Fruit fly (Drosophila melanogaster): ENCODE measurements around the gene CG44475.

CG44475 gene

dm6 chr2L:15880056-15880455 is 2.9 kb downstream of the CG44475 start, which contains the start of gene CG7653:
Gene CG7653 (minus strand): TSS chr2L:15880156.
- TF ChIP-seq D1 (tag; optimal IDR thresholded peaks at IDR 0.05), result no peak
- TF ChIP-seq CG13204 (GFP tag; optimal IDR thresholded peaks at IDR 0.05), result no peak
- no peak for TF ChIP-seq CG9948 (tag; optimal IDR thresholded peaks at IDR 0.05)
- TF ChIP-seq CG15710 (tag; optimal IDR thresholded peaks at IDR 0.05), result no peak
- TF ChIP-seq EcR (GFP tag; optimal IDR thresholded peaks at IDR 0.05), result no peak
- no peak for TF ChIP-seq Pif1A (GFP tag; optimal IDR thresholded peaks at IDR 0.05)
- no peak for TF ChIP-seq CG17806 (tag; optimal IDR thresholded peaks at IDR 0.05)
- no peak for TF ChIP-seq Ets98B (GFP tag; IDR thresholded peaks at IDR 0.05)
- TF ChIP-seq CG10348 (GFP tag; IDR thresholded peaks at IDR 0.05), result no peak
- no peak for TF ChIP-seq CG14655 (GFP tag; optimal IDR thresholded peaks at IDR 0.05)
- no peak for TF ChIP-seq CG12605 (GFP tag; IDR thresholded peaks at IDR 0.05)
- no peak for TF ChIP-seq CG4496 (GFP tag; IDR thresholded peaks at IDR 0.05)
- TF ChIP-seq CG34367 (tag; optimal IDR thresholded peaks at IDR 0.05), result no peak
- TF ChIP-seq Pif1B (GFP tag; optimal IDR thresholded peaks at IDR 0.05), result no peak
- TF ChIP-seq gl (tag; optimal IDR thresholded peaks at IDR 0.05), result no peak
- TF ChIP-seq fd96Ca (GFP tag; IDR thresholded peaks at IDR 0.05), result no peak
- no peak for TF ChIP-seq rn (GFP tag; IDR thresholded peaks at IDR 0.05)
- no peak for TF ChIP-seq CG32121 (GFP tag; IDR thresholded peaks at IDR 0.05)
- no peak for TF ChIP-seq CG8159 (tag; optimal IDR thresholded peaks at IDR 0.05)

dm6 chr2L:15865361-15865760 is 17.6 kb downstream of the CG44475 start, which contains the start of gene CG42792:
Gene CG42792 (minus strand): TSS chr2L:15865461.
- TF ChIP-seq CG34367 (tag; optimal IDR thresholded peaks at IDR 0.05) (no peak), D1 (tag; optimal IDR thresholded peaks at IDR 0.05) (no peak), CG4496 (GFP tag; IDR thresholded peaks at IDR 0.05) (no peak), Snoo (tag; optimal IDR thresholded peaks at IDR 0.05) (no peak), CG12605 (GFP tag; IDR thresholded peaks at IDR 0.05) (no peak), EcR (GFP tag; optimal IDR thresholded peaks at IDR 0.05) (no peak)

- TF ChIP-seq CG17806 (tag; optimal IDR thresholded peaks at IDR 0.05), result no peak
- TF ChIP-seq CG14655 (GFP tag; optimal IDR thresholded peaks at IDR 0.05), result no peak
- TF ChIP-seq CG4496 (GFP tag; IDR thresholded peaks at IDR 0.05), result no peak
- TF ChIP-seq Pif1A (GFP tag; optimal IDR thresholded peaks at IDR 0.05), result no peak
- no peak for TF ChIP-seq rn (GFP tag; IDR thresholded peaks at IDR 0.05)
- TF ChIP-seq fd96Ca (GFP tag; IDR thresholded peaks at IDR 0.05), result no peak
- no peak for TF ChIP-seq CG32121 (GFP tag; IDR thresholded peaks at IDR 0.05)
- no peak for TF ChIP-seq Pif1B (GFP tag; optimal IDR thresholded peaks at IDR 0.05)
- TF ChIP-seq CG15710 (tag; optimal IDR thresholded peaks at IDR 0.05), result no peak
- TF ChIP-seq D1 (tag; optimal IDR thresholded peaks at IDR 0.05), result no peak
- no peak for TF ChIP-seq Ets98B (GFP tag; IDR thresholded peaks at IDR 0.05)
- no peak for TF ChIP-seq CG12605 (GFP tag; IDR thresholded peaks at IDR 0.05)
- no peak for TF ChIP-seq CG9948 (tag; optimal IDR thresholded peaks at IDR 0.05)
- no peak for TF ChIP-seq CG8301 (tag; optimal IDR thresholded peaks at IDR 0.05)
- no peak for TF ChIP-seq CG10348 (GFP tag; IDR thresholded peaks at IDR 0.05)
- TF ChIP-seq CG8159 (tag; optimal IDR thresholded peaks at IDR 0.05), result no peak
- no peak for TF ChIP-seq CG13204 (GFP tag; optimal IDR thresholded peaks at IDR 0.05)
- TF ChIP-seq gl (tag; optimal IDR thresholded peaks at IDR 0.05), result no peak
- no peak for TF ChIP-seq EcR (GFP tag; optimal IDR thresholded peaks at IDR 0.05)
- TF ChIP-seq CG34367 (tag; optimal IDR thresholded peaks at IDR 0.05), result no peak
Measured at dm6 chr2L:15853826-15854225, 29.2 kb downstream of the CG44475 start, which contains the start of gene Tektin-A. Gene Tektin-A (plus strand): TSS chr2L:15854126.

- TF ChIP-seq Snoo (tag; optimal IDR thresholded peaks at IDR 0.05), result no peak
- no peak for TF ChIP-seq CG15710 (tag; optimal IDR thresholded peaks at IDR 0.05)
- no peak for TF ChIP-seq CG17806 (tag; optimal IDR thresholded peaks at IDR 0.05)
- no peak for TF ChIP-seq gl (tag; optimal IDR thresholded peaks at IDR 0.05)
- no peak for TF ChIP-seq CG13204 (GFP tag; optimal IDR thresholded peaks at IDR 0.05)
- TF ChIP-seq CG10348 (GFP tag; IDR thresholded peaks at IDR 0.05), result no peak
- TF ChIP-seq fd96Ca (GFP tag; IDR thresholded peaks at IDR 0.05), result no peak
- TF ChIP-seq Pif1A (GFP tag; optimal IDR thresholded peaks at IDR 0.05), result no peak
- TF ChIP-seq CG4496 (GFP tag; IDR thresholded peaks at IDR 0.05), result no peak
- TF ChIP-seq EcR (GFP tag; optimal IDR thresholded peaks at IDR 0.05), result no peak
- no peak for TF ChIP-seq Ets98B (GFP tag; IDR thresholded peaks at IDR 0.05)
- no peak for TF ChIP-seq CG8159 (tag; optimal IDR thresholded peaks at IDR 0.05)
- no peak for TF ChIP-seq Pif1B (GFP tag; optimal IDR thresholded peaks at IDR 0.05)
- no peak for TF ChIP-seq CG8301 (tag; optimal IDR thresholded peaks at IDR 0.05)
- no peak for TF ChIP-seq CG32121 (GFP tag; IDR thresholded peaks at IDR 0.05)
- TF ChIP-seq CG34367 (tag; optimal IDR thresholded peaks at IDR 0.05), result no peak
- TF ChIP-seq CG14655 (GFP tag; optimal IDR thresholded peaks at IDR 0.05), result no peak
- TF ChIP-seq D1 (tag; optimal IDR thresholded peaks at IDR 0.05), result no peak
- TF ChIP-seq rn (GFP tag; IDR thresholded peaks at IDR 0.05), result no peak
Measured at dm6 chr2L:15852292-15852691, 30.7 kb downstream of the CG44475 start, which contains the start of gene CG13243. Gene CG13243 (plus strand): TSS chr2L:15852592.

dm6 chr2L:15846600-15846999 is 36.4 kb downstream of the CG44475 start:
- TF ChIP-seq CG8159 (tag; optimal IDR thresholded peaks at IDR 0.05) (no peak), fd96Ca (GFP tag; IDR thresholded peaks at IDR 0.05) (no peak), Snoo (tag; optimal IDR thresholded peaks at IDR 0.05) (no peak), CG34367 (tag; optimal IDR thresholded peaks at IDR 0.05) (no peak), Pif1B (GFP tag; optimal IDR thresholded peaks at IDR 0.05) (no peak)

dm6 chr2L:15835558-15835957 is 47.4 kb downstream of the CG44475 start, which contains the start of gene CG18518:
Gene CG18518 (minus strand): TSS chr2L:15835658.
- TF ChIP-seq Pif1B (GFP tag; optimal IDR thresholded peaks at IDR 0.05) (no peak), D1 (tag; optimal IDR thresholded peaks at IDR 0.05) (no peak), CG15710 (tag; optimal IDR thresholded peaks at IDR 0.05) (no peak), CG14655 (GFP tag; optimal IDR thresholded peaks at IDR 0.05) (no peak), CG34367 (tag; optimal IDR thresholded peaks at IDR 0.05) (no peak), Snoo (tag; optimal IDR thresholded peaks at IDR 0.05) (no peak), fd96Ca (GFP tag; IDR thresholded peaks at IDR 0.05) (no peak), CG17806 (tag; optimal IDR thresholded peaks at IDR 0.05) (no peak), CG8159 (tag; optimal IDR thresholded peaks at IDR 0.05) (no peak), CG13204 (GFP tag; optimal IDR thresholded peaks at IDR 0.05) (no peak), CG32121 (GFP tag; IDR thresholded peaks at IDR 0.05) (no peak), CG8301 (tag; optimal IDR thresholded peaks at IDR 0.05) (no peak), CG9948 (tag; optimal IDR thresholded peaks at IDR 0.05) (no peak), CG12605 (GFP tag; IDR thresholded peaks at IDR 0.05) (no peak), CG10348 (GFP tag; IDR thresholded peaks at IDR 0.05) (no peak), Pif1A (GFP tag; optimal IDR thresholded peaks at IDR 0.05) (no peak), Ets98B (GFP tag; IDR thresholded peaks at IDR 0.05) (no peak)

All from whole organism, pupa.